Fruit fly (Drosophila melanogaster) S2 (cell line): ENCODE measurements around the gene CG14120.

Source experiments
- CG8478 ChIP-seq: fragments of >200 bp; optimal IDR thresholded peaks from 2 replicates; lab custom pipeline; 2018
- CTCF ChIP-seq, 2 experiments: fragments of >200 bp; optimal IDR thresholded peaks; 2 replicates each; lab custom pipeline; 2018

DNA sequence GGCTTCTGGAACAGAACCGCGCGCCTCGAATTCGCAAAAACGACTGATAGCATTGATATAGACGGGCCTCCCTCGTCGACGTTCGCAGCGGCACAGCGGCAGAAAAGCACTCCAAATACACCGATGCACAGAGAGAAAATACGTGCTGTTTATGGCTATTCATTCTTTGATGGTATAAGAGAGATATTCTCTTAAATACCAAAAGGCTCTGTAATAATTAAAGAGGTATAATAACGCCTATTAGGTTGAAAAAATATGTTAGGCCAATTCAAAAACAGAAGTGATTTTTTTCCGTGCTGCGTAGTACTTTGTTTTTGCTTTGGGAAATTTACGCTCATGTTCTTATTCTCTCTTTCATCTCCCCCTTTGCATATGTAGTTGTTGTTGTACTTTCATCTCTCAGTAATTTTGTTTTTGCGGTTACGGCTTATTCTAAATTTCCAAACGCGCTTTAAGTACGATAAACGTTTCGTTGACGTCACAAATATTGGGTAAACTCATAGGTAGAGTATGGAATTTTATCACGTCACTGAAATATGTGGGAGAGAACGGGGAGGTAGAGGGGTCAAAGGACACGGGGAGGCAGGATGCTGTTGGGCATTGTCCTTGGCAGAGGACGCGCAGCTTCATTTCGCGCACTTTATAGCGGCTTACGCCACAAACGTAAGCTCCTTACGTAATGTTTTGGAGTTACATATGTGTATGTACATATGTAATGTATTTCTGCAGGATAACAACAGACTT lies 41.6 kb upstream of the CG14120 start, which contains the start of gene nebu:
- TF ChIP-seq CG8478 (lab: Kevin White, UChicago) (no peak), CTCF (optimal IDR thresholded peaks at IDR 0.05; lab: Kevin White, UChicago) (no peak)
